Fruit fly (Drosophila melanogaster) whole organism, embryonic: ENCODE measurements around the gene mRpL10.

ENCODE experiments used
- Adf1 ChIP-seq: fragments of 200-800 bp; sonication (Bioruptor generic); IDR thresholded peaks from 2 replicates; pipeline ENCODE4 v1.3.6; 2022; ENCODE audit warnings: missing biosample characterization, missing genetic modification characterization
- Atf6 ChIP-seq: fragments of 200-800 bp; sonication (Bioruptor generic); IDR thresholded peaks from 2 replicates; pipeline ENCODE4 v1.3.6; 2022; ENCODE audit warnings: missing biosample characterization, missing genetic modification characterization
- Bdp1 ChIP-seq: fragments of 200-800 bp; sonication (Bioruptor generic); optimal IDR thresholded peaks from 3 replicates; lab custom pipeline; 2016; ENCODE audit warnings: missing biosample characterization, missing genetic modification characterization
- C15 ChIP-seq: fragments of 200-800 bp; sonication (Bioruptor generic); IDR thresholded peaks from 3 replicates; pipeline ENCODE4 v1.3.6; 2022; ENCODE audit warnings: missing biosample characterization, missing genetic modification characterization
- CG10543 ChIP-seq: fragments of 200-800 bp; sonication (Bioruptor generic); optimal IDR thresholded peaks from 3 replicates; lab custom pipeline; 2017; ENCODE audit warnings: missing biosample characterization, mild to moderate bottlenecking, missing genetic modification characterization, moderate library complexity
- CG11723 ChIP-seq: fragments of 200-800 bp; sonication (Bioruptor generic); optimal IDR thresholded peaks from 2 replicates; lab custom pipeline; 2017; ENCODE audit warnings: missing biosample characterization, mild to moderate bottlenecking, missing genetic modification characterization
- CG12155 ChIP-seq: fragments of 200-800 bp; sonication (Bioruptor generic); optimal IDR thresholded peaks from 3 replicates; lab custom pipeline; 2016; ENCODE audit warnings: missing biosample characterization, missing genetic modification characterization
- CG15514 ChIP-seq: fragments of 200-800 bp; sonication (Bioruptor generic); optimal IDR thresholded peaks from 3 replicates; lab custom pipeline; 2017; ENCODE audit warnings: missing biosample characterization, missing genetic modification characterization, mild to moderate bottlenecking, moderate library complexity, missing genetic modification reagents
- CG16779 ChIP-seq: fragments of 200-800 bp; sonication (Bioruptor generic); IDR thresholded peaks from 2 replicates; pipeline ENCODE4 v1.3.6; 2022; ENCODE audit warnings: missing biosample characterization, missing genetic modification characterization
- CG17328 ChIP-seq: fragments of 200-800 bp; sonication (Bioruptor generic); IDR thresholded peaks from 2 replicates; pipeline ENCODE4 v1.3.6; 2022; ENCODE audit warnings: missing biosample characterization, missing genetic modification characterization
- CG17361 ChIP-seq: fragments of 200-800 bp; sonication (Bioruptor generic); IDR thresholded peaks from 3 replicates; pipeline ENCODE4 v1.3.6; 2022; ENCODE audit warnings: missing biosample characterization, missing genetic modification characterization
- CG2199 ChIP-seq: fragments of 200-800 bp; sonication (Bioruptor generic); IDR thresholded peaks from 3 replicates; pipeline ENCODE4 v1.3.6; 2022; ENCODE audit warnings: missing biosample characterization, missing genetic modification characterization
- CG30020 ChIP-seq: fragments of 200-800 bp; optimal IDR thresholded peaks from 2 replicates; lab custom pipeline; 2019; ENCODE audit warnings: missing biosample characterization, mild to moderate bottlenecking, missing genetic modification characterization, moderate library complexity
- CG31441 ChIP-seq: fragments of 200-800 bp; sonication (Bioruptor generic); IDR thresholded peaks from 2 replicates; pipeline ENCODE4 v1.3.6; 2022; ENCODE audit warnings: missing biosample characterization, missing genetic modification characterization
- CG32532 ChIP-seq: fragments of 200-800 bp; sonication (Bioruptor generic); IDR thresholded peaks from 2 replicates; pipeline ENCODE4 v1.3.6; 2022; ENCODE audit warnings: missing biosample characterization, missing genetic modification characterization
- CG34376 ChIP-seq: fragments of 200-800 bp; sonication (Bioruptor generic); optimal IDR thresholded peaks from 2 replicates; lab custom pipeline; 2018; ENCODE audit warnings: missing biosample characterization, mild to moderate bottlenecking, missing genetic modification characterization
- CG7556 ChIP-seq: fragments of 200-800 bp; sonication (Bioruptor generic); optimal IDR thresholded peaks from 2 replicates; lab custom pipeline; 2017; ENCODE audit warnings: missing biosample characterization, mild to moderate bottlenecking, missing genetic modification characterization
- CG8281 ChIP-seq: fragments of 200-800 bp; sonication (Bioruptor generic); optimal IDR thresholded peaks from 2 replicates; lab custom pipeline; 2018; ENCODE audit warnings: missing biosample characterization, mild to moderate bottlenecking, missing genetic modification characterization, moderate library complexity
- CG8388 ChIP-seq: fragments of 200-800 bp; sonication (Bioruptor generic); optimal IDR thresholded peaks from 2 replicates; lab custom pipeline; 2019; ENCODE audit warnings: missing biosample characterization, mild to moderate bottlenecking, missing genetic modification characterization, moderate library complexity
- CrebB ChIP-seq: fragments of 200-800 bp; sonication (Bioruptor generic); optimal IDR thresholded peaks from 3 replicates; lab custom pipeline; 2018; ENCODE audit warnings: missing biosample characterization, mild to moderate bottlenecking, missing genetic modification characterization
- Dip3 ChIP-seq: fragments of 200-800 bp; sonication (Bioruptor generic); optimal IDR thresholded peaks from 3 replicates; lab custom pipeline; 2016; ENCODE audit warnings: missing biosample characterization, missing genetic modification characterization
- Fer2 ChIP-seq: fragments of 200-800 bp; sonication (Bioruptor generic); optimal IDR thresholded peaks from 2 replicates; lab custom pipeline; 2018; ENCODE audit warnings: missing biosample characterization, mild to moderate bottlenecking, missing genetic modification characterization, moderate library complexity
- HLHmδ ChIP-seq: fragments of 200-800 bp; sonication (Bioruptor generic); optimal IDR thresholded peaks from 2 replicates; lab custom pipeline; 2018; ENCODE audit warnings: missing biosample characterization, mild to moderate bottlenecking, missing genetic modification characterization, moderate library complexity
- Mes4 ChIP-seq: fragments of 200-800 bp; sonication (Bioruptor generic); optimal IDR thresholded peaks from 2 replicates; lab custom pipeline; 2016; ENCODE audit warnings: missing biosample characterization, missing genetic modification characterization
- Nf-YB ChIP-seq: fragments of 200-800 bp; sonication (Bioruptor generic); optimal IDR thresholded peaks from 3 replicates; lab custom pipeline; 2019; ENCODE audit warnings: missing biosample characterization, mild to moderate bottlenecking, missing genetic modification characterization, moderate library complexity
- Pdp1 ChIP-seq, 2 experiments: fragments of 200-800 bp; sonication (Bioruptor generic); optimal IDR thresholded peaks; 3 replicates each; lab custom pipeline; 2016; ENCODE audit warnings: missing biosample characterization in 2 of 2, missing genetic modification characterization in 2 of 2, mild to moderate bottlenecking in 1 of 2, moderate library complexity in 1 of 2
- Ptx1 ChIP-seq: fragments of 200-800 bp; sonication (Bioruptor generic); IDR thresholded peaks from 2 replicates; pipeline ENCODE4 v1.3.6; 2022; ENCODE audit warnings: missing biosample characterization, missing genetic modification characterization
- Sox102F ChIP-seq: fragments of 200-800 bp; sonication (Bioruptor generic); optimal IDR thresholded peaks from 2 replicates; lab custom pipeline; 2018; ENCODE audit warnings: missing biosample characterization, mild to moderate bottlenecking, missing genetic modification characterization, moderate library complexity
- Stat92E ChIP-seq, 3 experiments: fragments of >200 bp in 2 of 3; fragments of 200-800 bp in 1 of 3; sonication (Bioruptor generic) in 1 of 3; optimal IDR thresholded peaks; 2 replicates each; lab custom pipeline; 2017 to 2019; ENCODE audit warnings: missing biosample characterization in 3 of 3, missing genetic modification characterization in 3 of 3, mild to moderate bottlenecking in 1 of 3, moderate library complexity in 1 of 3
- Vsx1 ChIP-seq: fragments of 200-800 bp; sonication (Bioruptor generic); optimal IDR thresholded peaks from 2 replicates; lab custom pipeline; 2017; ENCODE audit warnings: missing biosample characterization, mild to moderate bottlenecking, missing genetic modification characterization, missing genetic modification reagents
- Xrp1 ChIP-seq: fragments of 200-800 bp; sonication (Bioruptor generic); IDR thresholded peaks from 2 replicates; pipeline ENCODE4 v1.3.6; 2022; ENCODE audit warnings: missing biosample characterization, missing genetic modification characterization
- abd-A ChIP-seq: fragments of 200-800 bp; sonication (Bioruptor generic); optimal IDR thresholded peaks from 3 replicates; lab custom pipeline; 2019; ENCODE audit warnings: missing biosample characterization, mild to moderate bottlenecking, missing genetic modification characterization, moderate library complexity
- bsh ChIP-seq, 2 experiments: fragments of 200-800 bp; sonication (Bioruptor generic); optimal IDR thresholded peaks; 2 replicates each; lab custom pipeline; 2017 to 2018; ENCODE audit warnings: mild to moderate bottlenecking in 2 of 2, missing biosample characterization in 2 of 2, missing genetic modification characterization in 2 of 2, moderate library complexity in 1 of 2
- ci ChIP-seq: fragments of 200-800 bp; sonication (Bioruptor generic); IDR thresholded peaks from 3 replicates; pipeline ENCODE4 v1.3.6; 2022; ENCODE audit warnings: missing biosample characterization, missing genetic modification characterization
- dati ChIP-seq: fragments of 200-800 bp; sonication (Bioruptor generic); IDR thresholded peaks from 2 replicates; pipeline ENCODE4 v1.3.6; 2022; ENCODE audit warnings: missing biosample characterization, missing genetic modification characterization
- dmrt11E ChIP-seq: fragments of 200-800 bp; sonication (Bioruptor generic); optimal IDR thresholded peaks from 3 replicates; lab custom pipeline; 2018; ENCODE audit warnings: missing biosample characterization, mild to moderate bottlenecking, missing genetic modification characterization, moderate library complexity
- gro ChIP-seq: fragments of 200-800 bp; sonication (Bioruptor generic); optimal IDR thresholded peaks from 2 replicates; lab custom pipeline; 2016; ENCODE audit warnings: missing biosample characterization, missing genetic modification characterization
- lov ChIP-seq, 2 experiments: fragments of 200-800 bp in 1 of 2; fragments of >200 bp in 1 of 2; sonication (Bioruptor generic) in 1 of 2; IDR thresholded peaks in 1 of 2; optimal IDR thresholded peaks in 1 of 2; 2 replicates in 1 of 2; 3 replicates in 1 of 2; pipeline versions ENCODE4 v1.3.6 to Lab custom; 2017 to 2022; ENCODE audit warnings: missing biosample characterization in 1 of 2, missing genetic modification characterization in 1 of 2
- maf-S ChIP-seq: fragments of 200-800 bp; sonication (Bioruptor generic); optimal IDR thresholded peaks from 2 replicates; lab custom pipeline; 2016; ENCODE audit warnings: missing biosample characterization, missing genetic modification characterization
- nom ChIP-seq: fragments of 200-800 bp; sonication (Bioruptor generic); optimal IDR thresholded peaks from 2 replicates; lab custom pipeline; 2017; ENCODE audit warnings: missing biosample characterization, missing genetic modification characterization, mild to moderate bottlenecking, moderate library complexity, missing genetic modification reagents
- pfk ChIP-seq: fragments of 200-800 bp; sonication (Bioruptor generic); optimal IDR thresholded peaks from 2 replicates; lab custom pipeline; 2018; ENCODE audit warnings: missing biosample characterization, mild to moderate bottlenecking, missing genetic modification characterization, moderate library complexity
- psq ChIP-seq: fragments of 200-800 bp; sonication (Bioruptor generic); optimal IDR thresholded peaks from 2 replicates; lab custom pipeline; 2017; ENCODE audit warnings: missing biosample characterization, missing genetic modification characterization
- rib ChIP-seq: fragments of 200-800 bp; sonication (Bioruptor generic); IDR thresholded peaks from 2 replicates; pipeline ENCODE4 v1.3.6; 2022; ENCODE audit warnings: missing biosample characterization, missing genetic modification characterization
- sug ChIP-seq: fragments of 200-800 bp; optimal IDR thresholded peaks from 2 replicates; lab custom pipeline; 2019; ENCODE audit warnings: missing biosample characterization, mild to moderate bottlenecking, missing genetic modification characterization, moderate library complexity
- trem ChIP-seq: fragments of 200-800 bp; optimal IDR thresholded peaks from 3 replicates; lab custom pipeline; 2019; ENCODE audit warnings: missing biosample characterization, mild to moderate bottlenecking, missing genetic modification characterization, moderate library complexity
- tx ChIP-seq: fragments of 200-800 bp; sonication (Bioruptor generic); optimal IDR thresholded peaks from 2 replicates; lab custom pipeline; 2016; ENCODE audit warnings: missing biosample characterization, missing genetic modification characterization
- yki ChIP-seq: fragments of >200 bp; optimal IDR thresholded peaks from 3 replicates; lab custom pipeline; 2018

Gene mRpL10

dm6 chr2L:249048-249825 is 45.7 kb downstream of the mRpL10 start (continued):
- TF ChIP-seq bsh (GFP tag; optimal IDR thresholded peaks at IDR 0.05; lab: Kevin White, UChicago) = peak; percentile 23 to 44
- no peak for TF ChIP-seq CG30020
- TF ChIP-seq yki = peak; percentile 79
- TF ChIP-seq Fer2 (tag; lab: Kevin White, UChicago) = no peak
- peak in 1 of 2 experiments; percentile 42 for TF ChIP-seq Pdp1 (GFP tag; optimal IDR thresholded peaks at IDR 0.05; lab: Kevin White, UChicago)
- TF ChIP-seq CG2199 (GFP tag; lab: Robert Waterston, UW) = peak; percentile 82
- TF ChIP-seq C15 (GFP tag; lab: Robert Waterston, UW) = no peak
- TF ChIP-seq lov (optimal IDR thresholded peaks at IDR 0.05; lab: Kevin White, UChicago) = no peak
- TF ChIP-seq lov (GFP tag; IDR thresholded peaks at IDR 0.05; lab: Robert Waterston, UW) = 0 out of 3 replicates have a peak, but pooled peaks have one; percentile 14
- no peak for TF ChIP-seq Mes4 (GFP tag; lab: Kevin White, UChicago)
- TF ChIP-seq Sox102F (GFP tag; lab: Kevin White, UChicago) = peak; percentile 42
- no peak for TF ChIP-seq tx (GFP tag; lab: Kevin White, UChicago)
- TF ChIP-seq CG12155 = peak; percentile 31
- 0 out of 2 replicates have a peak, but pooled peaks have one; percentile 22 for TF ChIP-seq CG17328 (GFP tag; lab: Robert Waterston, UW)
- 0 out of 2 replicates have a peak, but pooled peaks have one; percentile 9 for TF ChIP-seq CG16779 (GFP tag; lab: Robert Waterston, UW)
- peak; percentile 93 for TF ChIP-seq CG8281
- peak; percentile 24 for TF ChIP-seq CG8388
- peak; percentile 55; the same call in 2 of the 3 replicates for TF ChIP-seq ci (GFP tag; lab: Robert Waterston, UW)
- peak; percentile 15; the same call in 1 of the 2 replicates for TF ChIP-seq Atf6 (GFP tag; lab: Robert Waterston, UW)
- no peak for TF ChIP-seq gro (GFP tag; lab: Kevin White, UChicago)
- TF ChIP-seq Ptx1 (GFP tag; lab: Robert Waterston, UW) = no peak
- TF ChIP-seq Xrp1 (GFP tag; lab: Robert Waterston, UW) = peak; percentile 32; the same call in 1 of the 2 replicates
- TF ChIP-seq CG7556 (GFP tag; lab: Kevin White, UChicago) = peak; percentile 22
- TF ChIP-seq CG34376 (GFP tag; lab: Kevin White, UChicago) = peak; percentile 21
- TF ChIP-seq Stat92E (GFP tag; optimal IDR thresholded peaks at IDR 0.05; lab: Kevin White, UChicago) = peak in 1 of 3 experiments; percentile 15
- no peak for TF ChIP-seq Dip3 (GFP tag; lab: Kevin White, UChicago)
- TF ChIP-seq dati (GFP tag; lab: Robert Waterston, UW) = no peak
- TF ChIP-seq CG32532 (GFP tag; lab: Robert Waterston, UW) = peak; percentile 31; the same call in 1 of the 2 replicates
- peak; percentile 7 for TF ChIP-seq CG15514 (GFP tag; lab: Kevin White, UChicago)
- peak; percentile 79 for TF ChIP-seq Adf1 (GFP tag; lab: Robert Waterston, UW)
- TF ChIP-seq sug (tag; lab: Kevin White, UChicago) = no peak
- TF ChIP-seq psq (GFP tag; lab: Kevin White, UChicago) = peak; percentile 47
- TF ChIP-seq Nf-YB = peak; percentile 42
- peak; percentile 18 for TF ChIP-seq trem (tag; lab: Kevin White, UChicago)
- no peak for TF ChIP-seq rib
- TF ChIP-seq Bdp1 (GFP tag; lab: Kevin White, UChicago) = no peak
- TF ChIP-seq abd-A = peak; percentile 67
- peak; percentile 9 for TF ChIP-seq Vsx1 (GFP tag; lab: Kevin White, UChicago)
- TF ChIP-seq pfk (GFP tag; lab: Kevin White, UChicago) = peak; percentile 24
- peak; percentile 28 for TF ChIP-seq CG10543
- no peak for TF ChIP-seq CG11723
- no peak for TF ChIP-seq maf-S (GFP tag; lab: Kevin White, UChicago)
- TF ChIP-seq CG17361 (GFP tag; lab: Robert Waterston, UW) = 0 out of 3 replicates have a peak, but pooled peaks have one; percentile 22
- peak; percentile 84 for TF ChIP-seq nom (GFP tag; lab: Kevin White, UChicago)
- TF ChIP-seq CG31441 = peak; percentile 25; the same call in 1 of the 2 replicates
- TF ChIP-seq CrebB (tag; lab: Kevin White, UChicago) = no peak
- peak; percentile 5 for TF ChIP-seq dmrt11E
- TF ChIP-seq HLHmδ (GFP tag; lab: Kevin White, UChicago) = peak; percentile 58
